Fruit fly (Drosophila melanogaster) whole organism, embryonic: ENCODE measurements around the gene CG31041.

Experiments
- CG10431 ChIP-seq: fragments of 200-800 bp; sonication (Bioruptor generic); optimal IDR thresholded peaks from 3 replicates; lab custom pipeline; 2018; ENCODE audit warnings: missing biosample characterization, mild to moderate bottlenecking, missing genetic modification characterization
- CG11093 ChIP-seq: fragments of 200-800 bp; sonication (Bioruptor generic); IDR thresholded peaks from 3 replicates; pipeline ENCODE4 v1.3.6; 2022; ENCODE audit warnings: missing biosample characterization, missing genetic modification characterization
- CG11504 ChIP-seq: fragments of 200-800 bp; sonication (Bioruptor generic); optimal IDR thresholded peaks from 3 replicates; lab custom pipeline; 2019; ENCODE audit warnings: missing biosample characterization, mild to moderate bottlenecking, missing genetic modification characterization, moderate library complexity
- CG12071 ChIP-seq: fragments of 200-800 bp; sonication (Bioruptor generic); optimal IDR thresholded peaks from 3 replicates; lab custom pipeline; 2018; ENCODE audit warnings: missing biosample characterization, mild to moderate bottlenecking, missing genetic modification characterization
- CG13296 ChIP-seq: fragments of 200-800 bp; sonication (Bioruptor generic); optimal IDR thresholded peaks from 3 replicates; lab custom pipeline; 2018; ENCODE audit warnings: missing biosample characterization, mild to moderate bottlenecking, missing genetic modification characterization
- CG13424 ChIP-seq: fragments of 200-800 bp; sonication (Bioruptor generic); optimal IDR thresholded peaks from 2 replicates; lab custom pipeline; 2019; ENCODE audit warnings: missing biosample characterization, mild to moderate bottlenecking, missing genetic modification characterization, moderate library complexity
- CG17359 ChIP-seq: fragments of 200-800 bp; sonication (Bioruptor generic); optimal IDR thresholded peaks from 3 replicates; lab custom pipeline; 2018; ENCODE audit warnings: missing biosample characterization, mild to moderate bottlenecking, missing genetic modification characterization, moderate library complexity
- CG17912 ChIP-seq: fragments of 200-800 bp; sonication (Bioruptor generic); optimal IDR thresholded peaks from 2 replicates; lab custom pipeline; 2018; ENCODE audit warnings: missing biosample characterization, mild to moderate bottlenecking, missing genetic modification characterization
- CG1792 ChIP-seq: fragments of 200-800 bp; sonication (Bioruptor generic); optimal IDR thresholded peaks from 2 replicates; lab custom pipeline; 2016; ENCODE audit warnings: missing biosample characterization, missing genetic modification characterization
- CG2199 ChIP-seq: fragments of 200-800 bp; sonication (Bioruptor generic); IDR thresholded peaks from 3 replicates; pipeline ENCODE4 v1.3.6; 2022; ENCODE audit warnings: missing biosample characterization, missing genetic modification characterization
- CG3163 ChIP-seq: fragments of 200-800 bp; sonication (Bioruptor generic); optimal IDR thresholded peaks from 3 replicates; lab custom pipeline; 2016; ENCODE audit warnings: missing biosample characterization, missing genetic modification characterization
- CG33213 ChIP-seq: fragments of 200-800 bp; sonication (Bioruptor generic); optimal IDR thresholded peaks from 3 replicates; lab custom pipeline; 2016; ENCODE audit warnings: missing biosample characterization, missing genetic modification characterization
- CG3995 ChIP-seq: fragments of 200-800 bp; sonication (Bioruptor generic); optimal IDR thresholded peaks from 3 replicates; lab custom pipeline; 2016; ENCODE audit warnings: missing biosample characterization, missing genetic modification characterization
- CG42726 ChIP-seq: fragments of 200-800 bp; sonication (Bioruptor generic); IDR thresholded peaks from 2 replicates; pipeline ENCODE4 v1.3.6; 2022; ENCODE audit warnings: missing biosample characterization, missing genetic modification characterization; ENCODE audit not compliant: partially characterized antibody
- CG4360 ChIP-seq: fragments of 200-800 bp; sonication (Bioruptor generic); IDR thresholded peaks from 2 replicates; pipeline ENCODE4 v1.3.6; 2022; ENCODE audit warnings: missing biosample characterization, missing genetic modification characterization
- CG5180 ChIP-seq: fragments of 200-800 bp; sonication (Bioruptor generic); optimal IDR thresholded peaks from 3 replicates; lab custom pipeline; 2017; ENCODE audit warnings: missing biosample characterization, missing genetic modification characterization, mild to moderate bottlenecking, moderate library complexity, missing genetic modification reagents
- CG6765 ChIP-seq: fragments of 200-800 bp; sonication (Bioruptor generic); optimal IDR thresholded peaks from 3 replicates; lab custom pipeline; 2017; ENCODE audit warnings: missing biosample characterization, mild to moderate bottlenecking, missing genetic modification characterization
- CG6791 ChIP-seq: fragments of 200-800 bp; sonication (Bioruptor generic); IDR thresholded peaks from 3 replicates; pipeline ENCODE4 v1.3.6; 2022; ENCODE audit warnings: missing biosample characterization, missing genetic modification characterization; ENCODE audit not compliant: partially characterized antibody
- CG8924 ChIP-seq: fragments of 200-800 bp; optimal IDR thresholded peaks from 3 replicates; lab custom pipeline; 2019; ENCODE audit warnings: missing biosample characterization, mild to moderate bottlenecking, missing genetic modification characterization, moderate library complexity
- CG9609 ChIP-seq: fragments of 200-800 bp; sonication (Bioruptor generic); optimal IDR thresholded peaks from 3 replicates; lab custom pipeline; 2016; ENCODE audit warnings: missing biosample characterization, missing genetic modification characterization
- CG9876 ChIP-seq: fragments of 200-800 bp; sonication (Bioruptor generic); optimal IDR thresholded peaks from 2 replicates; lab custom pipeline; 2016; ENCODE audit warnings: missing biosample characterization, missing genetic modification characterization
- Chrac-16 ChIP-seq: fragments of 200-800 bp; sonication (Bioruptor generic); optimal IDR thresholded peaks from 3 replicates; lab custom pipeline; 2016; ENCODE audit warnings: missing biosample characterization, missing genetic modification characterization
- CoRest ChIP-seq: fragments of 200-800 bp; sonication (Bioruptor generic); optimal IDR thresholded peaks from 3 replicates; lab custom pipeline; 2018; ENCODE audit warnings: missing biosample characterization, mild to moderate bottlenecking, missing genetic modification characterization, moderate library complexity
- D19A ChIP-seq: fragments of 200-800 bp; optimal IDR thresholded peaks from 3 replicates; lab custom pipeline; 2019; ENCODE audit warnings: missing biosample characterization, mild to moderate bottlenecking, missing genetic modification characterization, moderate library complexity
- Dek ChIP-seq: fragments of 200-800 bp; sonication (Bioruptor generic); optimal IDR thresholded peaks from 3 replicates; lab custom pipeline; 2019; ENCODE audit warnings: missing biosample characterization, mild to moderate bottlenecking, missing genetic modification characterization, moderate library complexity
- Dip3 ChIP-seq: fragments of 200-800 bp; sonication (Bioruptor generic); optimal IDR thresholded peaks from 3 replicates; lab custom pipeline; 2016; ENCODE audit warnings: missing biosample characterization, missing genetic modification characterization
- Dp ChIP-seq: fragments of 200-800 bp; sonication (Bioruptor generic); optimal IDR thresholded peaks from 2 replicates; lab custom pipeline; 2018; ENCODE audit warnings: missing biosample characterization, mild to moderate bottlenecking, missing genetic modification characterization, moderate library complexity
- Lim3 ChIP-seq: fragments of 200-800 bp; sonication (Bioruptor generic); IDR thresholded peaks from 2 replicates; pipeline ENCODE4 v1.3.6; 2022; ENCODE audit warnings: missing biosample characterization, missing genetic modification characterization
- Nf-YC ChIP-seq: fragments of 200-800 bp; optimal IDR thresholded peaks from 3 replicates; lab custom pipeline; 2019; ENCODE audit warnings: missing biosample characterization, mild to moderate bottlenecking, missing genetic modification characterization, moderate library complexity
- Oaz ChIP-seq: fragments of 200-800 bp; sonication (Bioruptor generic); IDR thresholded peaks from 2 replicates; pipeline ENCODE4 v1.3.6; 2022; ENCODE audit warnings: missing biosample characterization, missing genetic modification characterization
- Rfx ChIP-seq: fragments of 200-800 bp; sonication (Bioruptor generic); IDR thresholded peaks from 2 replicates; pipeline ENCODE4 v1.3.6; 2022; ENCODE audit warnings: missing biosample characterization, missing genetic modification characterization
- Scr ChIP-seq: fragments of 200-800 bp; sonication (Bioruptor generic); IDR thresholded peaks from 2 replicates; pipeline ENCODE4 v1.3.6; 2022; ENCODE audit warnings: missing biosample characterization, missing genetic modification characterization; ENCODE audit not compliant: partially characterized antibody
- Sox100B ChIP-seq: fragments of 200-800 bp; sonication (Bioruptor generic); optimal IDR thresholded peaks from 3 replicates; lab custom pipeline; 2018; ENCODE audit warnings: missing biosample characterization, mild to moderate bottlenecking, missing genetic modification characterization
- al ChIP-seq: fragments of 200-800 bp; sonication (Bioruptor generic); IDR thresholded peaks from 2 replicates; pipeline ENCODE4 v1.3.6; 2022; ENCODE audit warnings: missing biosample characterization, missing genetic modification characterization
- danr ChIP-seq: fragments of 200-800 bp; sonication (Bioruptor generic); IDR thresholded peaks from 2 replicates; pipeline ENCODE4 v1.3.6; 2022; ENCODE audit warnings: missing biosample characterization, missing genetic modification characterization
- dimm ChIP-seq: fragments of 200-800 bp; sonication (Bioruptor generic); IDR thresholded peaks from 2 replicates; pipeline ENCODE4 v1.3.6; 2022; ENCODE audit warnings: missing biosample characterization, missing genetic modification characterization
- fd96Cb ChIP-seq: fragments of 200-800 bp; sonication (Bioruptor generic); optimal IDR thresholded peaks from 2 replicates; lab custom pipeline; 2018; ENCODE audit warnings: missing biosample characterization, mild to moderate bottlenecking, missing genetic modification characterization, moderate library complexity
- fru ChIP-seq: fragments of >200 bp; optimal IDR thresholded peaks from 2 replicates; lab custom pipeline; 2017
- gce ChIP-seq: fragments of 200-800 bp; sonication (Bioruptor generic); IDR thresholded peaks from 3 replicates; pipeline ENCODE4 v1.3.6; 2022; ENCODE audit warnings: missing biosample characterization, missing genetic modification characterization
- hth ChIP-seq: fragments of >200 bp; optimal IDR thresholded peaks from 2 replicates; lab custom pipeline; 2017; ENCODE audit warnings: inconsistent platforms
- nom ChIP-seq: fragments of 200-800 bp; sonication (Bioruptor generic); optimal IDR thresholded peaks from 2 replicates; lab custom pipeline; 2017; ENCODE audit warnings: missing biosample characterization, missing genetic modification characterization, mild to moderate bottlenecking, moderate library complexity, missing genetic modification reagents
- rib ChIP-seq: fragments of 200-800 bp; sonication (Bioruptor generic); IDR thresholded peaks from 2 replicates; pipeline ENCODE4 v1.3.6; 2022; ENCODE audit warnings: missing biosample characterization, missing genetic modification characterization
- ro ChIP-seq: fragments of 200-800 bp; sonication (Bioruptor generic); IDR thresholded peaks from 2 replicates; pipeline ENCODE4 v1.3.6; 2022; ENCODE audit warnings: missing biosample characterization, missing genetic modification characterization
- shn ChIP-seq: fragments of 200-800 bp; sonication (Bioruptor generic); optimal IDR thresholded peaks from 3 replicates; lab custom pipeline; 2016; ENCODE audit warnings: missing biosample characterization, missing genetic modification characterization
- slbo ChIP-seq: fragments of 200-800 bp; sonication (Bioruptor generic); IDR thresholded peaks from 2 replicates; pipeline ENCODE4 v1.3.6; 2022; ENCODE audit warnings: missing biosample characterization, missing genetic modification characterization
- slp2 ChIP-seq: fragments of 200-800 bp; sonication (Bioruptor generic); optimal IDR thresholded peaks from 2 replicates; lab custom pipeline; 2016; ENCODE audit warnings: missing biosample characterization, missing genetic modification characterization
- so ChIP-seq: fragments of 200-800 bp; sonication (Bioruptor generic); IDR thresholded peaks from 3 replicates; pipeline ENCODE4 v1.3.6; 2022; ENCODE audit warnings: missing biosample characterization, missing genetic modification characterization
- stwl ChIP-seq: fragments of 200-800 bp; sonication (Bioruptor generic); optimal IDR thresholded peaks from 3 replicates; lab custom pipeline; 2018; ENCODE audit warnings: missing biosample characterization, mild to moderate bottlenecking, missing genetic modification characterization, moderate library complexity
- sug ChIP-seq: fragments of 200-800 bp; optimal IDR thresholded peaks from 2 replicates; lab custom pipeline; 2019; ENCODE audit warnings: missing biosample characterization, mild to moderate bottlenecking, missing genetic modification characterization, moderate library complexity
- tin ChIP-seq: fragments of 200-800 bp; sonication (Bioruptor generic); optimal IDR thresholded peaks from 3 replicates; lab custom pipeline; 2016; ENCODE audit warnings: missing biosample characterization, missing genetic modification characterization
- zf30C ChIP-seq: fragments of 200-800 bp; sonication (Bioruptor generic); optimal IDR thresholded peaks from 3 replicates; lab custom pipeline; 2018; ENCODE audit warnings: missing biosample characterization, mild to moderate bottlenecking, missing genetic modification characterization

Gene CG31041

DNA sequence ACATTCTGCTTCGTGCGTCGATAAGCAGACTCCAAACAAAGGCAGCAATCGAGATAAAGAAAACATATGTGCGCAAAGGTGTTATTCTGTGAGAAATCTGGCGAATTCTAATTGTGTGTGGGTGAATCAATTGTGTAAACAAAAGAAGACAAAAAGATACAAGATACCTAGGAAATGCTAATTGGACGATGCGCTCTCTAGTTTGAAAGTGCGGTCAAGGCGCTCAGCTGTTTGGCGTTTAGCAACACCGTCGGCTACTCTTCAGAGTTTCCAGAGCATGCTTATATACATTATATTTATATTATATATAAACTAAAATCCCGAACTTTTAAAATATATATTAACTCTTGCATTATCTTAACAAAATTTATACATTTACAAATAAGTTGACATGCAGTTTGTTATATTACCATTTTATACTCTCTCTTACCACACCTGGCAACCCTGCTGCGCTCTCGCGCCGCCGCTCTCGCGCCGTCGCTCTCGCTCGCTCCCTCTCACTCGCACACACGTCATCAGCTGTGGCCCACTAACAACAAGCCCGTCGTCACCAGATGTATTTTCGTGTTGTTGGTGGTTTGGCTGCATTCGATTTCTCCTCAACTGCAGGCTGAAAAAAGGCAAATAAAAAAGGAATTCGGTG is 27.9 kb upstream of the CG31041 start, which contains the start of gene CG1907 (continued):
- TF ChIP-seq CG17359 (tag; lab: Kevin White, UChicago) = peak; percentile 98
- TF ChIP-seq CG13296 = peak; percentile 98
- peak; percentile 95 for TF ChIP-seq D19A (tag; lab: Kevin White, UChicago)
- peak; percentile 87 for TF ChIP-seq CG4360
- TF ChIP-seq Dp (GFP tag; lab: Kevin White, UChicago) = peak; percentile 78
- no peak for TF ChIP-seq fru
- TF ChIP-seq Scr (GFP tag; lab: Robert Waterston, UW) = peak; percentile 45
- no peak for TF ChIP-seq hth
- TF ChIP-seq CG2199 = peak; percentile 98
- peak; percentile 98 for TF ChIP-seq rib (GFP tag; lab: Robert Waterston, UW)
- no peak for TF ChIP-seq zf30C (GFP tag; lab: Kevin White, UChicago)
- peak; percentile 97 for TF ChIP-seq CG11504 (tag; lab: Kevin White, UChicago)
- TF ChIP-seq CG12071 (GFP tag; lab: Kevin White, UChicago) = peak; percentile 90
- peak; percentile 99 for TF ChIP-seq CG13424
- TF ChIP-seq danr (GFP tag; lab: Robert Waterston, UW) = peak; percentile 96
- no peak for TF ChIP-seq CG6791
- TF ChIP-seq CG33213 = peak; percentile 85
- TF ChIP-seq tin (GFP tag; lab: Kevin White, UChicago) = peak; percentile 98
- TF ChIP-seq Nf-YC (tag; lab: Kevin White, UChicago) = peak; percentile 91
- peak; percentile 96 for TF ChIP-seq Oaz
- TF ChIP-seq CG17912 = peak; percentile 88
- TF ChIP-seq Rfx (GFP tag; lab: Robert Waterston, UW) = peak; percentile 99
- peak; percentile 71 for TF ChIP-seq CG1792 (GFP tag; lab: Kevin White, UChicago)
- peak; percentile 88 for TF ChIP-seq Lim3 (GFP tag; lab: Robert Waterston, UW)
- peak; percentile 99 for TF ChIP-seq CoRest (tag; lab: Kevin White, UChicago)
- peak; percentile 34 for TF ChIP-seq shn (GFP tag; lab: Kevin White, UChicago)
- peak; percentile 90 for TF ChIP-seq CG5180 (GFP tag; lab: Kevin White, UChicago)
- TF ChIP-seq Dek = peak; percentile 96
- TF ChIP-seq CG11093 (GFP tag; lab: Robert Waterston, UW) = peak; percentile 96
- peak; percentile 98 for TF ChIP-seq CG6765 (GFP tag; lab: Kevin White, UChicago)
- peak; percentile 77 for TF ChIP-seq CG9609 (GFP tag; lab: Kevin White, UChicago)
- peak; percentile 97 for TF ChIP-seq Chrac-16 (GFP tag; lab: Kevin White, UChicago)
- TF ChIP-seq dimm (GFP tag; lab: Robert Waterston, UW) = peak; percentile 95
- TF ChIP-seq CG8924 = peak; percentile 99
- peak; percentile 83 for TF ChIP-seq slp2 (GFP tag; lab: Kevin White, UChicago)
- peak; percentile 61 for TF ChIP-seq CG3163 (GFP tag; lab: Kevin White, UChicago)
- peak; percentile 98 for TF ChIP-seq so
- peak; percentile 76 for TF ChIP-seq CG3995 (GFP tag; lab: Kevin White, UChicago)
- TF ChIP-seq Dip3 (GFP tag; lab: Kevin White, UChicago) = peak; percentile 78
- peak; percentile 91 for TF ChIP-seq CG10431 (GFP tag; lab: Kevin White, UChicago)
- no peak for TF ChIP-seq CG42726 (GFP tag; lab: Robert Waterston, UW)
- TF ChIP-seq stwl (tag; lab: Kevin White, UChicago) = peak; percentile 96
- TF ChIP-seq gce (GFP tag; lab: Robert Waterston, UW) = peak; percentile 97
- TF ChIP-seq ro = peak; percentile 95
- TF ChIP-seq CG9876 (GFP tag; lab: Kevin White, UChicago) = peak; percentile 75
- TF ChIP-seq sug (tag; lab: Kevin White, UChicago) = peak; percentile 95
- TF ChIP-seq Sox100B = peak; percentile 97
- TF ChIP-seq nom (GFP tag; lab: Kevin White, UChicago) = peak; percentile 95
- peak; percentile 98 for TF ChIP-seq fd96Cb (tag; lab: Kevin White, UChicago)
- TF ChIP-seq slbo = peak; percentile 99
- peak; percentile 97 for TF ChIP-seq al (GFP tag; lab: Robert Waterston, UW)
